Worm (Caenorhabditis elegans) whole organism, L1 larva: ENCODE results near the gene F58F9.3.

Experiments used
- C04F5.9 ChIP-seq: sonication (generic microtip); optimal IDR thresholded peaks from 2 replicates; lab custom pipeline; 2016; ENCODE audit warnings: missing genetic modification characterization, missing compliant biosample characterization
- C16A3.4 ChIP-seq: fragments of 150-350 bp; optimal IDR thresholded peaks from 2 replicates; lab custom pipeline; 2014; ENCODE audit warnings: missing biosample characterization, missing genetic modification characterization
- C34B4.2 ChIP-seq: sonication (generic microtip); optimal IDR thresholded peaks from 2 replicates; lab custom pipeline; 2017; ENCODE audit warnings: mild to moderate bottlenecking, missing genetic modification characterization, missing compliant biosample characterization
- F16B12.6 ChIP-seq: fragments of 150-350 bp; optimal IDR thresholded peaks from 2 replicates; lab custom pipeline; 2014; ENCODE audit warnings: missing biosample characterization, missing genetic modification characterization
- Y116A8C.19 ChIP-seq: sonication (generic microtip); optimal IDR thresholded peaks from 2 replicates; lab custom pipeline; 2016; ENCODE audit warnings: missing compliant biosample characterization, missing genetic modification characterization, borderline replicate concordance
- ama-1 ChIP-seq: fragments of 150-350 bp; optimal IDR thresholded peaks from 2 replicates; lab custom pipeline; 2014
- blmp-1 ChIP-seq: fragments of 150-350 bp; optimal IDR thresholded peaks from 2 replicates; lab custom pipeline; 2014; ENCODE audit warnings: missing biosample characterization, missing genetic modification characterization
- ceh-63 ChIP-seq: fragments of 200-800 bp; sonication (Bioruptor generic); optimal IDR thresholded peaks from 2 replicates; lab custom pipeline; 2018; ENCODE audit warnings: mild to moderate bottlenecking, missing genetic modification characterization, missing compliant biosample characterization
- ceh-82 ChIP-seq, 3 experiments: fragments of 150-350 bp in 1 of 3; sonication (generic microtip) in 2 of 3; optimal IDR thresholded peaks; 2 replicates each; lab custom pipeline; 2014 to 2017; ENCODE audit warnings: missing biosample characterization in 3 of 3, missing genetic modification characterization in 3 of 3
- ceh-90 ChIP-seq: sonication (generic microtip); optimal IDR thresholded peaks from 2 replicates; lab custom pipeline; 2016; ENCODE audit warnings: missing genetic modification characterization, missing compliant biosample characterization
- ces-1 ChIP-seq: fragments of 150-350 bp; optimal IDR thresholded peaks from 2 replicates; lab custom pipeline; 2014; ENCODE audit warnings: missing biosample characterization, missing genetic modification reagents, missing genetic modification characterization
- efl-1 ChIP-seq, 4 experiments: fragments of 150-350 bp; optimal IDR thresholded peaks in 3 of 4; peaks in 1 of 4; 1 replicate in 1 of 4; 2 replicates in 3 of 4; lab custom pipeline; 2014; ENCODE audit warnings: missing biosample characterization in 2 of 4, missing genetic modification characterization in 2 of 4, missing genetic modification reagents in 2 of 4
- efl-3 ChIP-seq: fragments of 200-800 bp; sonication (Bioruptor generic); optimal IDR thresholded peaks from 2 replicates; lab custom pipeline; 2018; ENCODE audit warnings: mild to moderate bottlenecking, missing genetic modification characterization, missing compliant biosample characterization
- egl-13 ChIP-seq: sonication (generic microtip); optimal IDR thresholded peaks from 2 replicates; lab custom pipeline; 2016; ENCODE audit warnings: missing genotype, missing genetic modification reagents, missing genetic modification characterization, missing compliant biosample characterization
- fkh-10 ChIP-seq: sonication (generic microtip); optimal IDR thresholded peaks from 2 replicates; lab custom pipeline; 2017; ENCODE audit warnings: missing biosample characterization, missing genetic modification reagents, missing genetic modification characterization
- fkh-4 ChIP-seq: sonication (generic microtip); optimal IDR thresholded peaks from 2 replicates; lab custom pipeline; 2016; ENCODE audit warnings: missing compliant biosample characterization, missing genetic modification characterization, borderline replicate concordance
- hpl-2 ChIP-seq: fragments of 150-350 bp; optimal IDR thresholded peaks from 2 replicates; lab custom pipeline; 2014; ENCODE audit warnings: missing biosample characterization, missing genetic modification reagents, missing genetic modification characterization
- lin-13 ChIP-seq: fragments of 150-350 bp; optimal IDR thresholded peaks from 2 replicates; lab custom pipeline; 2014; ENCODE audit warnings: missing biosample characterization, missing genetic modification reagents, missing genetic modification characterization
- lin-14 ChIP-seq: fragments of 200-800 bp; sonication (Bioruptor generic); optimal IDR thresholded peaks from 2 replicates; lab custom pipeline; 2018; ENCODE audit warnings: mild to moderate bottlenecking, missing genetic modification characterization, moderate library complexity, missing compliant biosample characterization
- lin-15B ChIP-seq: fragments of 150-350 bp; sonication (generic microtip); optimal IDR thresholded peaks from 3 replicates; lab custom pipeline; 2014; ENCODE audit warnings: missing biosample characterization, missing genetic modification characterization
- mab-9 ChIP-seq: fragments of 200-800 bp; sonication (Bioruptor generic); IDR thresholded peaks from 2 replicates; pipeline ENCODE4 v1.3.6; 2022; ENCODE audit warnings: missing genetic modification reagents, missing genetic modification characterization, missing compliant biosample characterization
- nhr-11 ChIP-seq: fragments of 150-350 bp; optimal IDR thresholded peaks from 2 replicates; lab custom pipeline; 2014; ENCODE audit warnings: missing biosample characterization, missing genetic modification characterization
- nhr-12 ChIP-seq: sonication (generic microtip); optimal IDR thresholded peaks from 2 replicates; lab custom pipeline; 2017; ENCODE audit warnings: missing biosample characterization, missing genetic modification characterization
- nhr-20 ChIP-seq: sonication (generic microtip); optimal IDR thresholded peaks from 2 replicates; lab custom pipeline; 2016; ENCODE audit warnings: mild to moderate bottlenecking, missing genetic modification characterization, missing compliant biosample characterization
- nhr-237 ChIP-seq: fragments of 150-350 bp; optimal IDR thresholded peaks from 2 replicates; lab custom pipeline; 2014; ENCODE audit warnings: missing biosample characterization, missing genetic modification characterization
- nhr-71 ChIP-seq: sonication (generic microtip); optimal IDR thresholded peaks from 2 replicates; lab custom pipeline; 2016; ENCODE audit warnings: mild to moderate bottlenecking, missing genetic modification characterization, moderate library complexity, missing compliant biosample characterization
- nhr-77 ChIP-seq: fragments of 150-350 bp; optimal IDR thresholded peaks from 2 replicates; lab custom pipeline; 2014; ENCODE audit warnings: missing biosample characterization, missing genetic modification characterization
- snpc-4 ChIP-seq: fragments of 150-350 bp; optimal IDR thresholded peaks from 2 replicates; lab custom pipeline; 2014; ENCODE audit warnings: missing biosample characterization, missing genetic modification characterization
- snu-23 ChIP-seq: sonication (generic microtip); optimal IDR thresholded peaks from 2 replicates; lab custom pipeline; 2016; ENCODE audit warnings: missing genetic modification characterization, missing compliant biosample characterization
- sox-4 ChIP-seq: sonication (generic microtip); optimal IDR thresholded peaks from 2 replicates; lab custom pipeline; 2016; ENCODE audit warnings: missing genetic modification characterization, missing compliant biosample characterization
- unc-30 ChIP-seq: sonication (generic microtip); optimal IDR thresholded peaks from 2 replicates; lab custom pipeline; 2017; ENCODE audit warnings: missing biosample characterization, missing genetic modification characterization
- unc-98 ChIP-seq: fragments of 200-800 bp; sonication (Bioruptor generic); IDR thresholded peaks from 2 replicates; pipeline ENCODE4 v1.3.6; 2022; ENCODE audit warnings: missing genetic modification characterization, missing compliant biosample characterization
- ztf-11 ChIP-seq, 2 experiments: sonication (generic microtip); optimal IDR thresholded peaks; 2 replicates each; lab custom pipeline; 2016 to 2017; ENCODE audit warnings: missing genetic modification characterization in 2 of 2, missing biosample characterization in 1 of 2, missing compliant biosample characterization in 1 of 2

The F58F9.3 gene

ce11 chrIV:6259732-6260131, 26.7 kb downstream of the F58F9.3 start, which contains the start of gene nlp-16:
Gene nlp-16, minus strand, starts transcription at chrIV:6259832.
- TF ChIP-seq nhr-71 (tag; lab: Kevin White, UChicago) (no peak), fkh-4 (no peak), ces-1 (GFP tag; lab: Kevin White, UChicago) (no peak), lin-13 (GFP tag; lab: Kevin White, UChicago) (no peak), ceh-63 (GFP tag; lab: Kevin White, UChicago) (no peak)

DNA sequence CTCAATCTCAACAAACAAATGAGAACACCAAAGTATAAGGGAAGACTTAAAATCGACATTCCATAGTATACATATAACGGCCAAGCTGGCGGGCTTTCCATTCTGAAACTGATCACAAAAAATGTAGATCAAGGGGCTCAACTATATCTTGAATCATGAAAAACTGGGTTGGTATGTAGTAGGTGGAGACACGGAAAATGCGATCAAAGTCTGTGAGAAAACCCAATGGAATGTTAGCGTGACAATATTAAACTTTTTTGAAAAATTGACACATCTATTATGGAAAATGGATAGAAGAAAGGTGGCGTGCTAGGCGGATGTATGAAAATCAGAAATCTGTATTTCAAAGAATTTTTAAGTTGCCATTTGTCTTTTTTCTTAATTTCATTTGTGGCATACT, 30.2 kb downstream of the F58F9.3 start, which contains the start of gene srv-28:
Gene srv-28 (minus strand): TSS at position 101 of the 400 bp plus-strand sequence.
- TF ChIP-seq efl-1 (optimal IDR thresholded peaks at IDR 0.05; lab: Kevin White, UChicago) (no peak), efl-1 (GFP tag; optimal IDR thresholded peaks at IDR 0.05 in 1 of 2; lab: Kevin White, UChicago) (peak in 1 of 2 experiments; percentile 2), ceh-82 (tag; optimal IDR thresholded peaks at IDR 0.05; lab: Kevin White, UChicago) (no peak)

ce11 chrIV:6266499-6266898, 33.5 kb downstream of the F58F9.3 start, which contains the start of gene srv-29:
Gene srv-29, minus strand, starts transcription at chrIV:6266599.
- TF ChIP-seq nhr-11 (no peak), snpc-4 (no peak), nhr-20 (tag; lab: Kevin White, UChicago) (no peak), hpl-2 (no peak), nhr-12 (tag; lab: Kevin White, UChicago) (no peak), ztf-11 (tag; optimal IDR thresholded peaks at IDR 0.05; lab: Kevin White, UChicago) (no peak), unc-30 (tag; lab: Kevin White, UChicago) (no peak), C34B4.2 (no peak), nhr-237 (tag; lab: Kevin White, UChicago) (no peak), egl-13 (tag; lab: Kevin White, UChicago) (no peak), ama-1 (lab: Kevin White, UChicago) (no peak), blmp-1 (tag; lab: Kevin White, UChicago) (no peak), fkh-10 (GFP tag; lab: Kevin White, UChicago) (no peak), F16B12.6 (no peak), sox-4 (no peak), efl-3 (GFP tag; lab: Kevin White, UChicago) (no peak), Y116A8C.19 (tag; lab: Kevin White, UChicago) (no peak)
- TF ChIP-seq, all 84 proteins: peak for 0

DNA sequence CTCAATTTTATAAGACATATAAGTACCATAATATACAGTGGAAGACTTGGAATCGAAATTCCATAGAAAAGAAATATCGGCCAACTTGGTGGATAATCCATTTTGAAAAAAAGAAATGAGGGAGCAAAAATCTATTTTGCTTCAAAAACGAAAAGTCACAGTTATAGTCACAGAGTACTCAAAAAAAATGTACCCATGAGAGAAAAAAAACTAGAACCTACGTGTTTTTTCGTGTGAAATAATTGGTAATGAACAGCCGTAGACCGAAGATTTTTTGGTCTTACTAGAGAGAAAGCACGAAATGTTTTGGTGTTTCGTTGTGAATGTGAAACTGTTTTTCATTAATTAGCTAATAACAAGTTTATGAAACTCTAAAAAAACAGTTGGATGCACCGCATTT, 36.3 kb downstream of the F58F9.3 start, which contains the start of gene srv-30:
Gene srv-30 (minus strand): TSS at position 101 of the 400 bp plus-strand sequence.
- TF ChIP-seq sox-4 (no peak), lin-15B (tag; lab: Kevin White, UChicago) (no peak), nhr-11 (no peak), unc-98 (no peak), lin-14 (no peak), C04F5.9 (tag; lab: Kevin White, UChicago) (no peak)
- TF ChIP-seq, all 84 proteins: peak for 0

- TF ChIP-seq nhr-77 (tag; lab: Kevin White, UChicago) (no peak), C16A3.4 (tag; lab: Kevin White, UChicago) (no peak), nhr-12 (tag; lab: Kevin White, UChicago) (no peak), mab-9 (GFP tag; lab: Robert Waterston, UW) (no peak), ceh-90 (tag; lab: Kevin White, UChicago) (no peak), F16B12.6 (no peak), snu-23 (GFP tag; lab: Kevin White, UChicago) (no peak)
- TF ChIP-seq, all 84 proteins: peak for 0
Observed at ce11 chrIV:6271923-6272322, 38.9 kb downstream of the F58F9.3 start, which contains the start of gene srv-31. Gene srv-31, minus strand, starts transcription at chrIV:6272023.
